Fruit fly (Drosophila melanogaster): ENCODE measurements around the gene Mcm7.
A peak's percentile ranks its signal among the peaks of the same experiment; 100 is the strongest.

The Mcm7 gene

dm6 chr3L:8841757-8842156 is 49.6 kb upstream of the Mcm7 start (continued):
- TF ChIP-seq CG6175 (GFP tag; IDR thresholded peaks at IDR 0.05) (peak; percentile 52; the same call in 1 of the 3 replicates), chn (GFP tag; optimal IDR thresholded peaks at IDR 0.05) (peak; percentile 58), pho (GFP tag; optimal IDR thresholded peaks at IDR 0.05) (peak; percentile 6), Atf-2 (GFP tag; optimal IDR thresholded peaks at IDR 0.05) (peak; percentile 54), sqz (GFP tag; optimal IDR thresholded peaks at IDR 0.05) (peak; percentile 48), hth (optimal IDR thresholded peaks at IDR 0.05) (no peak), Abd-B (GFP tag; optimal IDR thresholded peaks at IDR 0.05) (peak; percentile 70), eyg (GFP tag; optimal IDR thresholded peaks at IDR 0.05) (peak; percentile 10), en (GFP tag; optimal IDR thresholded peaks at IDR 0.05) (peak; percentile 39), CG1832 (GFP tag; optimal IDR thresholded peaks at IDR 0.05) (no peak), CG16779 (GFP tag; IDR thresholded peaks at IDR 0.05) (no peak), tna (GFP tag; IDR thresholded peaks at IDR 0.05; ENCODE audit: partially characterized antibody) (no peak), Dll (GFP tag; IDR thresholded peaks at IDR 0.05; ENCODE audit: partially characterized antibody) (no peak), Camta (GFP tag; optimal IDR thresholded peaks at IDR 0.05) (peak; percentile 70), CG15269 (tag; optimal IDR thresholded peaks at IDR 0.05) (peak; percentile 84), CG10366 (GFP tag; IDR thresholded peaks at IDR 0.05) (peak; percentile 72), croc (GFP tag; conservative IDR thresholded peaks at IDR 0.05) (peak; percentile 67; the same call in 2 of the 3 replicates), pan (optimal IDR thresholded peaks at IDR 0.05) (no peak), pan (GFP tag; optimal IDR thresholded peaks at IDR 0.05 in 1 of 2, IDR thresholded peaks at IDR 0.05 in 1 of 2) (peak in 1 of 2 experiments; percentile 87), sima (GFP tag; optimal IDR thresholded peaks at IDR 0.05) (no peak), Med (GFP tag) (peak; percentile 92), CG32772 (GFP tag; IDR thresholded peaks at IDR 0.05) (peak; percentile 74), CG2875 (GFP tag; optimal IDR thresholded peaks at IDR 0.05) (peak; percentile 42), esg (GFP tag; conservative IDR thresholded peaks at IDR 0.05) (peak; percentile 72), CG9727 (GFP tag; optimal IDR thresholded peaks at IDR 0.05) (peak; percentile 70), ftz-f1 (GFP tag; optimal IDR thresholded peaks at IDR 0.05) (no peak), pfk (GFP tag; optimal IDR thresholded peaks at IDR 0.05) (no peak), hbn (GFP tag; IDR thresholded peaks at IDR 0.05; ENCODE audit: partially characterized antibody) (no peak), Taf1 (GFP tag; IDR thresholded peaks at IDR 0.05) (no peak), tio (GFP tag; optimal IDR thresholded peaks at IDR 0.05) (peak; percentile 59), YL-1 (GFP tag; optimal IDR thresholded peaks at IDR 0.05) (no peak), CG18599 (GFP tag; optimal IDR thresholded peaks at IDR 0.05) (peak; percentile 89), Bgb (GFP tag; IDR thresholded peaks at IDR 0.05; ENCODE audit: partially characterized antibody) (no peak), CG33213 (GFP tag; optimal IDR thresholded peaks at IDR 0.05) (no peak), Fer3 (tag; optimal IDR thresholded peaks at IDR 0.05) (peak; percentile 79), CG6765 (GFP tag; optimal IDR thresholded peaks at IDR 0.05) (no peak), CG32767 (GFP tag; IDR thresholded peaks at IDR 0.05) (peak; percentile 50; the same call in 1 of the 2 replicates), CG4707 (GFP tag; optimal IDR thresholded peaks at IDR 0.05) (peak; percentile 47), CG9437 (GFP tag; optimal IDR thresholded peaks at IDR 0.05) (peak; percentile 26), usp (GFP tag; optimal IDR thresholded peaks at IDR 0.05) (no peak), emc (GFP tag; optimal IDR thresholded peaks at IDR 0.05) (peak; percentile 25), CG2889 (GFP tag; IDR thresholded peaks at IDR 0.05) (peak; percentile 26; the same call in 1 of the 3 replicates), Dek (tag; optimal IDR thresholded peaks at IDR 0.05) (peak; percentile 62), run (tag; optimal IDR thresholded peaks at IDR 0.05) (peak; percentile 44), H15 (GFP tag; IDR thresholded peaks at IDR 0.05) (peak; percentile 70), CG8359 (GFP tag; optimal IDR thresholded peaks at IDR 0.05; ENCODE audit: borderline replicate concordance) (peak; percentile 33), Atf6 (GFP tag; IDR thresholded peaks at IDR 0.05) (peak; percentile 78), CG4328 (GFP tag; optimal IDR thresholded peaks at IDR 0.05) (no peak), CG7357 (GFP tag; IDR thresholded peaks at IDR 0.05) (peak; percentile 62; the same call in 2 of the 3 replicates), sug (tag; optimal IDR thresholded peaks at IDR 0.05) (peak; percentile 16), phol (tag; optimal IDR thresholded peaks at IDR 0.05) (peak; percentile 77)
